Fruit fly (Drosophila melanogaster): ENCODE measurements around the gene Klp98A.

The Klp98A gene

dm6 chr3R:27604636-27605443 lies 45.9 kb upstream of the Klp98A start (continued):
- no peak for TF ChIP-seq fu2 (GFP tag; optimal IDR thresholded peaks at IDR 0.05)
- TF ChIP-seq Oaz (GFP tag; IDR thresholded peaks at IDR 0.05) = no peak
- no peak for TF ChIP-seq CTCF (GFP tag; optimal IDR thresholded peaks at IDR 0.05)
- no peak for TF ChIP-seq odd (GFP tag; optimal IDR thresholded peaks at IDR 0.05)
- no peak for TF ChIP-seq NC2α (GFP tag; optimal IDR thresholded peaks at IDR 0.05)
- no peak for TF ChIP-seq HLH4C (GFP tag; IDR thresholded peaks at IDR 0.05; ENCODE audit: partially characterized antibody)
- no peak for TF ChIP-seq Dip2 (GFP tag; IDR thresholded peaks at IDR 0.05)
- peak; percentile 58 for TF ChIP-seq gem (tag; optimal IDR thresholded peaks at IDR 0.05)
- no peak for TF ChIP-seq D (optimal IDR thresholded peaks at IDR 0.05)
- TF ChIP-seq D (GFP tag; optimal IDR thresholded peaks at IDR 0.05) = peak; percentile 29
- no peak for TF ChIP-seq Ssrp (tag; optimal IDR thresholded peaks at IDR 0.05)
- no peak for TF ChIP-seq CG15011 (GFP tag; optimal IDR thresholded peaks at IDR 0.05)
- no peak for TF ChIP-seq bbx (GFP tag; IDR thresholded peaks at IDR 0.05; ENCODE audit: partially characterized antibody)
- no peak for TF ChIP-seq aop (GFP tag; IDR thresholded peaks at IDR 0.05)
- no peak for TF ChIP-seq Aef1 (GFP tag; IDR thresholded peaks at IDR 0.05)
- no peak for TF ChIP-seq Jarid2 (GFP tag; optimal IDR thresholded peaks at IDR 0.05)
- TF ChIP-seq Elba2 (GFP tag; optimal IDR thresholded peaks at IDR 0.05) = no peak
- TF ChIP-seq stwl (tag; optimal IDR thresholded peaks at IDR 0.05) = no peak
- TF ChIP-seq sens (GFP tag) = peak; percentile 82
- TF ChIP-seq D19B (GFP tag; optimal IDR thresholded peaks at IDR 0.05) = no peak
- TF ChIP-seq HHEX (GFP tag; optimal IDR thresholded peaks at IDR 0.05) = no peak
- TF ChIP-seq B-H2 (GFP tag; optimal IDR thresholded peaks at IDR 0.05) = no peak
- TF ChIP-seq CG15073 (GFP tag; optimal IDR thresholded peaks at IDR 0.05) = no peak
- no peak for TF ChIP-seq Hr78 (GFP tag; optimal IDR thresholded peaks at IDR 0.05)
- TF ChIP-seq pnt (GFP tag; optimal IDR thresholded peaks at IDR 0.05) = peak; percentile 11
- peak; percentile 62 for TF ChIP-seq CG10979 (tag; optimal IDR thresholded peaks at IDR 0.05)
- peak; percentile 19 for TF ChIP-seq CG10209 (GFP tag; optimal IDR thresholded peaks at IDR 0.05)
- TF ChIP-seq Dek (tag; optimal IDR thresholded peaks at IDR 0.05) = no peak
- no peak for TF ChIP-seq fd64A (GFP tag; optimal IDR thresholded peaks at IDR 0.05)
- TF ChIP-seq CG2199 (GFP tag; IDR thresholded peaks at IDR 0.05) = peak; percentile 91; the same call in 2 of the 3 replicates
- TF ChIP-seq CG4404 (GFP tag; IDR thresholded peaks at IDR 0.05) = no peak
- peak; percentile 21 for TF ChIP-seq Dip3 (GFP tag; optimal IDR thresholded peaks at IDR 0.05)
- TF ChIP-seq nerfin-2 (GFP tag; IDR thresholded peaks at IDR 0.05; ENCODE audit: partially characterized antibody) = no peak
- TF ChIP-seq repo (GFP tag; optimal IDR thresholded peaks at IDR 0.05) = no peak
- TF ChIP-seq Tbp (GFP tag; optimal IDR thresholded peaks at IDR 0.05) = no peak
- TF ChIP-seq CG6654 (GFP tag; optimal IDR thresholded peaks at IDR 0.05) = peak; percentile 12
- TF ChIP-seq sob (GFP tag; IDR thresholded peaks at IDR 0.05) = no peak
- no peak; the same call in 1 of the 2 replicates for TF ChIP-seq Drgx (GFP tag; IDR thresholded peaks at IDR 0.05)
- TF ChIP-seq Neu2 (GFP tag; optimal IDR thresholded peaks at IDR 0.05; ENCODE audit: borderline replicate concordance) = no peak
- TF ChIP-seq corto (GFP tag; optimal IDR thresholded peaks at IDR 0.05) = no peak
- TF ChIP-seq sna (GFP tag; IDR thresholded peaks at IDR 0.05; ENCODE audit: partially characterized antibody) = no peak
- TF ChIP-seq CG30403 (GFP tag; optimal IDR thresholded peaks at IDR 0.05) = peak; percentile 58
- no peak for TF ChIP-seq hkb (optimal IDR thresholded peaks at IDR 0.05)
- TF ChIP-seq hkb (GFP tag; IDR thresholded peaks at IDR 0.05) = no peak
- TF ChIP-seq NFAT (GFP tag; IDR thresholded peaks at IDR 0.05) = no peak
- TF ChIP-seq CG17328 (GFP tag; IDR thresholded peaks at IDR 0.05) = no peak
- no peak for TF ChIP-seq CHES-1-like (GFP tag; optimal IDR thresholded peaks at IDR 0.05)
- TF ChIP-seq en (GFP tag; optimal IDR thresholded peaks at IDR 0.05) = no peak
- TF ChIP-seq Scr (GFP tag; IDR thresholded peaks at IDR 0.05; ENCODE audit: partially characterized antibody) = no peak
- TF ChIP-seq HLH3B (GFP tag; IDR thresholded peaks at IDR 0.05) = no peak
- no peak for TF ChIP-seq gt (GFP tag; IDR thresholded peaks at IDR 0.05)
